Fruit fly (Drosophila melanogaster) S2 (cell line): ENCODE measurements around the gene CG7794.

ENCODE experiments used
- CG8478 ChIP-seq: fragments of >200 bp; optimal IDR thresholded peaks from 2 replicates; lab custom pipeline; 2018
- CTCF ChIP-seq, 2 experiments: fragments of >200 bp; optimal IDR thresholded peaks; 2 replicates each; lab custom pipeline; 2018

CG7794 gene

dm6 chr3R:18052799-18053586, 29.5 kb downstream of the CG7794 start, which contains the start of gene htl:
Gene htl (minus strand): TSS chr3R:18052984.
- TF ChIP-seq CTCF (optimal IDR thresholded peaks at IDR 0.05; lab: Kevin White, UChicago): no peak
- no peak for TF ChIP-seq CG8478 (lab: Kevin White, UChicago)

DNA sequence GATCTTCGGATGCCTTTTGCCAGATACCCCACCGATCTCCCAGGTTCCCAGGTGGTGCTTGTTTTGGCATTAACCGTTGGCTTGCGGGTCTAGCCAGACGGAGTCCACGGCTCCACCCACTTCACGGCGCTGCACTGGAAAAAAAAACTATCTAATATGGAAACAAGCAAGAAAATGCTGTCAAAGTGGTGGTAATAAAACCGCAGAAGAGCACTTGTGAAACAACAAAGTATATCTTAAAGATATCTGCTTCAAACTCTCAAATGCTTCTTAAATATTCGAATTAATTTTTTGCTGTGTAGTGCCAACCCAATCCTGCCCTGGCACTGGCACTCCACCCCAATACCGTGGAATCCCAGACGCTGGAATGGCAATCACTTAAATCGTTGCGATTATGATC, 34.9 kb downstream of the CG7794 start:
- no peak for TF ChIP-seq CTCF (optimal IDR thresholded peaks at IDR 0.05; lab: Kevin White, UChicago)
- no peak for TF ChIP-seq CG8478 (lab: Kevin White, UChicago)

- no peak for TF ChIP-seq CTCF (optimal IDR thresholded peaks at IDR 0.05; lab: Kevin White, UChicago)
- TF ChIP-seq CG8478 (lab: Kevin White, UChicago): no peak
Measured at dm6 chr3R:18060551-18060950, 37.0 kb downstream of the CG7794 start.

DNA sequence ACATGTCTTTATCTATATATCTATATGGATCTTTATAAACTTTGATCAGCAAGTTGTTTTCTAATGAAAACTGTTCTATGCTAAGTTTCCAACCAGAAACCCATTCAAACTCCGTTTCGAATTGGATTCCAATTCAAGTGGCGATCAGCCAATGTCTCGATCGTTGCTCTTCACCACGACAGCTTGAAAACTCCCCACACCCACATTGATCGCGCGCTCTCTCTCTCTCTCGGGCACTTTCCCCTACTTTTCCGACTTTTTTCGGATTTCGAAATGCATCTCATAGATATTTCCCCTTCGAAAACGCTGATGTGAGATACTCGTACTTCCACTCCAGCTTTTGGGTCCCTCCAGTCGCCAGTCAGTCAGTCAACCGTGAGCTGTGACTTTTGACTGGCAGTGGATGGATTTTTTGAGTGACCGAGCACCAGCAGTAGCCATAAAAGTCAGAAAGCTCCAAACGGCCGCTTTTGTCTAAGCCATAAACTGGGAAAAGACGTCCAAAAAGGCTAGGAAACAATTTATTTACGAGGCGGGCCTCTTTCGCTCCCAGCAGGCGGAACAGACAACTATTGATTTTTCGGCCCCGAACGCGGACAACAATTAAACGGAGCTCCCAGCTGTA, 39.8 kb downstream of the CG7794 start:
- TF ChIP-seq CG8478 (lab: Kevin White, UChicago) (no peak), CTCF (optimal IDR thresholded peaks at IDR 0.05; lab: Kevin White, UChicago) (no peak)

- no peak for TF ChIP-seq CTCF (optimal IDR thresholded peaks at IDR 0.05; lab: Kevin White, UChicago)
- TF ChIP-seq CG8478 (lab: Kevin White, UChicago): no peak
Measured at dm6 chr3R:18064369-18064768, 40.9 kb downstream of the CG7794 start.

dm6 chr3R:18067930-18068329, 44.4 kb downstream of the CG7794 start:
- TF ChIP-seq CTCF (optimal IDR thresholded peaks at IDR 0.05; lab: Kevin White, UChicago): no peak
- no peak for TF ChIP-seq CG8478 (lab: Kevin White, UChicago)

DNA sequence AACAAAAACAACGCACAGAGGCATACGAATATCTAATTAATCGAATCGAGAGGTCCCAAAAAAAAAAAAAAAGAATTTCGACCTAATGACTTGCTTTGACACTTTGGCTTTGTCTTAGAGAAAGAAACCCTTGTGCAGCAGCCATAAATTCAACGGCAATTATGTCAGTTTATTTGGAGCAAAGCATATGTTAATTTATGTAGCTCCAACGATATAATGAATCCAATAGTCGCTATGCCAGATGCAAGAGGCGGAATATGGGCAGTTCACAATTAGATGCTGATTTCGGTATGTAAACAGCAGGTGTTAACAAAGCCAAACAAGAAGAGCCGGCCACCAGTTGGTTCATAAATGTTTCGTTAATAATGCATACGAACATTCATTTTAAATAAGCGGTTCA, 49.5 kb downstream of the CG7794 start:
- no peak for TF ChIP-seq CTCF (optimal IDR thresholded peaks at IDR 0.05; lab: Kevin White, UChicago)
- TF ChIP-seq CG8478 (lab: Kevin White, UChicago): no peak
